Worm (Caenorhabditis elegans) whole organism, L2 larva: ENCODE results near the gene C48D5.3.

Experiments used
- C34F6.9 ChIP-seq: fragments of 150-350 bp; optimal IDR thresholded peaks from 2 replicates; lab custom pipeline; 2014; ENCODE audit warnings: missing biosample characterization, missing genetic modification characterization
- F13H6.1 ChIP-seq: sonication (generic microtip); optimal IDR thresholded peaks from 2 replicates; lab custom pipeline; 2016; ENCODE audit warnings: missing genetic modification characterization, missing compliant biosample characterization
- R02D3.7 ChIP-seq: fragments of 150-350 bp; optimal IDR thresholded peaks from 2 replicates; lab custom pipeline; 2014; ENCODE audit warnings: missing biosample characterization, missing genetic modification characterization
- Y55F3AM.14 ChIP-seq: fragments of 200-800 bp; sonication (Bioruptor generic); optimal IDR thresholded peaks from 2 replicates; lab custom pipeline; 2018; ENCODE audit warnings: mild to moderate bottlenecking, missing genetic modification characterization, missing compliant biosample characterization
- ZK546.5 ChIP-seq: sonication (generic microtip); optimal IDR thresholded peaks from 2 replicates; lab custom pipeline; 2017; ENCODE audit warnings: missing biosample characterization, missing genetic modification characterization
- alr-1 ChIP-seq: fragments of 150-350 bp; optimal IDR thresholded peaks from 2 replicates; lab custom pipeline; 2014; ENCODE audit warnings: missing biosample characterization, missing genetic modification characterization
- ama-1 ChIP-seq: fragments of 150-350 bp; optimal IDR thresholded peaks from 2 replicates; lab custom pipeline; 2018; ENCODE audit warnings: inconsistent platforms
- blmp-1 ChIP-seq: sonication (generic microtip); optimal IDR thresholded peaks from 2 replicates; lab custom pipeline; 2017; ENCODE audit warnings: missing genetic modification characterization, mild to moderate bottlenecking, missing compliant biosample characterization, antibody characterized with exemption, moderate library complexity; ENCODE audit not compliant: insufficient read depth
- crh-2 ChIP-seq: sonication (generic microtip); optimal IDR thresholded peaks from 2 replicates; lab custom pipeline; 2017; ENCODE audit warnings: missing biosample characterization, missing genetic modification characterization
- dmd-4 ChIP-seq: sonication (generic microtip); optimal IDR thresholded peaks from 2 replicates; lab custom pipeline; 2017; ENCODE audit warnings: missing biosample characterization, missing genetic modification characterization
- egl-27 ChIP-seq: sonication (generic microtip); optimal IDR thresholded peaks from 3 replicates; lab custom pipeline; 2017; ENCODE audit warnings: missing biosample characterization, missing genetic modification reagents, missing genetic modification characterization
- elt-3 ChIP-seq: sonication (generic microtip); optimal IDR thresholded peaks from 2 replicates; lab custom pipeline; 2017; ENCODE audit warnings: missing biosample characterization, missing genetic modification characterization
- fos-1 ChIP-seq: fragments of 150-350 bp; optimal IDR thresholded peaks from 2 replicates; lab custom pipeline; 2014; ENCODE audit warnings: missing biosample characterization, missing genetic modification characterization
- lin-11 ChIP-seq: fragments of 150-350 bp; sonication (generic microtip); optimal IDR thresholded peaks from 2 replicates; lab custom pipeline; 2014; ENCODE audit warnings: missing biosample characterization, missing genetic modification characterization, inconsistent platforms, mixed read lengths
- lin-13 ChIP-seq: fragments of 150-350 bp; optimal IDR thresholded peaks from 2 replicates; lab custom pipeline; 2014; ENCODE audit warnings: missing biosample characterization, missing genetic modification reagents, missing genetic modification characterization
- lin-39 ChIP-seq: fragments of 150-350 bp; optimal IDR thresholded peaks from 2 replicates; lab custom pipeline; 2014; ENCODE audit warnings: missing biosample characterization, missing genetic modification reagents, missing genetic modification characterization
- mab-5 ChIP-seq: fragments of 150-350 bp; optimal IDR thresholded peaks from 2 replicates; lab custom pipeline; 2014; ENCODE audit warnings: missing biosample characterization, missing genetic modification characterization
- mdl-1 ChIP-seq, 2 experiments: fragments of 150-350 bp in 1 of 2; sonication (generic microtip) in 1 of 2; optimal IDR thresholded peaks; 2 replicates each; lab custom pipeline; 2017; ENCODE audit warnings: missing biosample characterization in 2 of 2, missing genetic modification characterization in 2 of 2
- nhr-10 ChIP-seq: sonication (generic microtip); optimal IDR thresholded peaks from 2 replicates; lab custom pipeline; 2017; ENCODE audit warnings: missing biosample characterization, missing genetic modification characterization
- nhr-129 ChIP-seq: fragments of 150-350 bp; optimal IDR thresholded peaks from 2 replicates; lab custom pipeline; 2014; ENCODE audit warnings: missing biosample characterization, missing genetic modification characterization
- nhr-23 ChIP-seq: fragments of 150-350 bp; optimal IDR thresholded peaks from 2 replicates; lab custom pipeline; 2014; ENCODE audit warnings: missing biosample characterization, missing genetic modification reagents, missing genetic modification characterization
- sem-4 ChIP-seq: fragments of 150-350 bp; optimal IDR thresholded peaks from 2 replicates; lab custom pipeline; 2014; ENCODE audit warnings: missing biosample characterization, missing genetic modification reagents, missing genetic modification characterization
- skn-1 ChIP-seq: sonication (generic microtip); optimal IDR thresholded peaks from 2 replicates; lab custom pipeline; 2017; ENCODE audit warnings: missing biosample characterization, missing genetic modification characterization
- sma-3 ChIP-seq: sonication (generic microtip); optimal IDR thresholded peaks from 2 replicates; lab custom pipeline; 2016; ENCODE audit warnings: missing genetic modification reagents, missing genetic modification characterization, missing compliant biosample characterization
- sma-9 ChIP-seq, 2 experiments: fragments of 150-350 bp in 1 of 2; sonication (generic microtip) in 1 of 2; optimal IDR thresholded peaks; 2 replicates each; lab custom pipeline; 2014 to 2016; ENCODE audit warnings: missing genetic modification characterization in 2 of 2, mild to moderate bottlenecking in 1 of 2, missing biosample characterization in 1 of 2, missing compliant biosample characterization in 1 of 2, missing genetic modification reagents in 1 of 2, moderate library complexity in 1 of 2
- snpc-4 ChIP-seq: fragments of 150-350 bp; optimal IDR thresholded peaks from 2 replicates; lab custom pipeline; 2014; ENCODE audit warnings: missing biosample characterization, missing genetic modification characterization
- unc-39 ChIP-seq: fragments of 150-350 bp; optimal IDR thresholded peaks from 2 replicates; lab custom pipeline; 2014; ENCODE audit warnings: missing biosample characterization, missing genetic modification characterization
- unc-55 ChIP-seq: fragments of 150-350 bp; sonication (generic microtip); optimal IDR thresholded peaks from 3 replicates; lab custom pipeline; 2014; ENCODE audit warnings: missing biosample characterization, missing genetic modification reagents, missing genetic modification characterization
- unc-62 ChIP-seq: fragments of 150-350 bp; optimal IDR thresholded peaks from 2 replicates; lab custom pipeline; 2014; ENCODE audit warnings: missing biosample characterization, missing genetic modification reagents, missing genetic modification characterization
- zag-1 ChIP-seq: fragments of 150-350 bp; optimal IDR thresholded peaks from 2 replicates; lab custom pipeline; 2014; ENCODE audit warnings: missing biosample characterization, missing genetic modification characterization
- ztf-1 ChIP-seq: fragments of 200-800 bp; sonication (Bioruptor generic); conservative IDR thresholded peaks from 2 replicates; pipeline ENCODE4 v1.3.6; 2022; ENCODE audit warnings: missing genetic modification characterization, missing compliant biosample characterization
- ztf-4 ChIP-seq: fragments of 150-350 bp; optimal IDR thresholded peaks from 2 replicates; lab custom pipeline; 2014; ENCODE audit warnings: missing biosample characterization, missing genetic modification characterization

C48D5.3 gene

DNA sequence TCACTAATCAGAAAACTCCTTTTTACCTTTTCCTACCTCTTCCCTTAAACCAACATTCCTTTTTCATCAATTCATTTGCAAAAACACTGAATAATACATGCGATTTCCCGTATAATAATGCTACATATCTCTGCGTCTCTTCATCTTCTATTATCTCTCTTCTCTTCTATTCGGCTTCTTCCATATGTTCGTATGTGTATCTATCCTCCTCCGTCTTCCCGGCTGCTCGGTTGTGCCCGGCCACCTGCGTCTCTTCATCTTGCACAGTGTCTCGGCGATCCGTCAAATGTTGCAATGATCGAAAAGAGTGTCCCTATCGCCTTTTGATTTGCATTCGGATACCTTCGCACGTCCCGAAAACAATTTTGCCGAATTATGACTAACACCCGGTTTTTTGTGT, 1.8 kb upstream of the C48D5.3 start:
- TF ChIP-seq mab-5 (tag; lab: Kevin White, UChicago) (no peak), unc-55 (GFP tag; lab: Kevin White, UChicago) (peak; percentile 59), elt-3 (no peak)
- TF ChIP-seq, all 48 proteins: peak for 1

DNA sequence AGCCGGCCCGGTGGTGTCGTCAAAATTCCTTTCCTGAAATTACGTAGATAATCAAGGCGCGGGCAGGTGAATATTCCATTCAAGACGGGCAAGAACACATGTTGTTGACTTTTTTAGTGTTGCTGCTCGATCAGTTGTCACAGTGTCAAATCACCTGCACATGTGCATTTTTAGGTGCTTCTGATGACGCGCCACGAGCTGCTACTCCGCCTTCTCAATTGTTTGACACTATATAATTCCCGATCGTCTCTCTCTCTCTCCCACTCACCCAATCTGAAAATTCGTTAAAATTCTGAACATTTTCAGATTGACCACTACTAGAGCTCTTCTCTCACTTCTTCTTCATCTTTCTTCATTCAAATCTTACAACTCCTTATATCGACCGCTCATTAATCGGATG, 8.3 kb downstream of the C48D5.3 start, which contains the start of gene nhr-6:
TSS of gene nhr-6 (plus strand) at position 301 of the 400 bp plus-strand sequence.
- TF ChIP-seq nhr-129 (tag; lab: Kevin White, UChicago): no peak
- no peak for TF ChIP-seq ztf-1 (GFP tag; lab: Robert Waterston, UW)
- TF ChIP-seq Y55F3AM.14 (GFP tag; lab: Kevin White, UChicago): no peak
- TF ChIP-seq alr-1 (tag; lab: Kevin White, UChicago): no peak
- no peak for TF ChIP-seq skn-1

DNA sequence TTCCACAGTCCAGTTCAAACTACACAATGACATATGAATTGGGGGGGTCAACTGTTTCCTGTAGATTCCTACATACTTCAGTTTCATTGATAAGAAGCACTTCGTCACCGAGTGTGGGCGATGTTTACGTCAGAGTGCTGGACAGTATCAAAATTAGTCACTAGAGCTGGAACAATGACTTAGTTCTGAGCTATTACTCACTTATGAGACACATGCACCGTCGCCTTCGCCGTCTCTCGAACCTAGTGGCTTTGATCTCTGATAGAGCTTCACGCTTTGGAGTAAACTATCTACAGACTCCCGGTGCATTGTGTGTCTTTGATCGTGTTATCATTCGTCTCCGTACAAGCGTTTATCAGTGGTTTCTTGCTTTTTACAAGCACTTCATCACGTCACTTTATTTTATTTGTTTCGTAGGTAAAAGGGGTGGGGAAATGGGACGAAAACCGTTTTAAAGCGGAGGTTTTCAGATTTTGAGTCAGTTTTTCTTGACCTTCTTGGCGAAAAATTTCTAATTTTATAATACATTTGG, 10.1 kb downstream of the C48D5.3 start:
- TF ChIP-seq unc-39 (no peak), fos-1 (tag; lab: Kevin White, UChicago) (peak; percentile 75), mab-5 (tag; lab: Kevin White, UChicago) (no peak), F13H6.1 (peak; percentile 3), zag-1 (tag; lab: Kevin White, UChicago) (no peak), sma-9 (GFP tag; optimal IDR thresholded peaks at IDR 0.05; lab: Kevin White, UChicago) (peak; percentile 63), sma-9 (tag; optimal IDR thresholded peaks at IDR 0.05; lab: Kevin White, UChicago) (no peak), dmd-4 (tag; lab: Kevin White, UChicago) (no peak), alr-1 (tag; lab: Kevin White, UChicago) (no peak)

DNA sequence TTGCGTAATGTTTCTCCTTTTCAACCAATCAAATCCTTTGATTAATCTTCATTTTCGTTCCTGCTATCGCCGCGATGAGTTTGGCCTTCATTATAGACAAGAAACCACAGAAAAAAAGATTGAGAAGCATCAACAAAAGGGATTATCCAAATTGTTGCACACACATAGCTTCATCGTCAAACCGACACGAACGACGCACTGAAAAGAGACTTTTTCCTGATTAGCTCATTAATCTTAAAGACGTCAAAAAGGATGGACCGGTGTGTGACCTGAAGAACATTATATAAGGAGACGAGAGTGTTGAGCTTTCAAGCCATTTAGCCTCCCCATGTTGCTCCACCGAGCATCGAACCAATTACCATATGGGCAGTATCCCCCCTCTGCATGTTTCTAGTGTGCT, 11.8 kb downstream of the C48D5.3 start:
- no peak for TF ChIP-seq nhr-10 (tag; lab: Kevin White, UChicago)
- TF ChIP-seq lin-13: no peak
- TF ChIP-seq lin-39: no peak
- no peak for TF ChIP-seq R02D3.7
- no peak for TF ChIP-seq sma-3 (GFP tag; lab: Kevin White, UChicago)
- TF ChIP-seq nhr-23: no peak
- TF ChIP-seq sem-4 (tag; lab: Kevin White, UChicago): no peak
- TF ChIP-seq zag-1 (tag; lab: Kevin White, UChicago): no peak
- no peak for TF ChIP-seq ama-1 (lab: Kevin White, UChicago)
- TF ChIP-seq alr-1 (tag; lab: Kevin White, UChicago): no peak
- TF ChIP-seq ztf-4: no peak
- no peak for TF ChIP-seq nhr-129 (tag; lab: Kevin White, UChicago)
- no peak for TF ChIP-seq mdl-1 (tag; optimal IDR thresholded peaks at IDR 0.05; lab: Kevin White, UChicago)
- TF ChIP-seq ztf-1 (GFP tag; lab: Robert Waterston, UW): no peak
- no peak for TF ChIP-seq unc-55 (GFP tag; lab: Kevin White, UChicago)
- TF ChIP-seq blmp-1 (tag; lab: Kevin White, UChicago): no peak
- TF ChIP-seq ZK546.5: no peak
- no peak for TF ChIP-seq skn-1
- TF ChIP-seq Y55F3AM.14 (GFP tag; lab: Kevin White, UChicago): no peak

DNA sequence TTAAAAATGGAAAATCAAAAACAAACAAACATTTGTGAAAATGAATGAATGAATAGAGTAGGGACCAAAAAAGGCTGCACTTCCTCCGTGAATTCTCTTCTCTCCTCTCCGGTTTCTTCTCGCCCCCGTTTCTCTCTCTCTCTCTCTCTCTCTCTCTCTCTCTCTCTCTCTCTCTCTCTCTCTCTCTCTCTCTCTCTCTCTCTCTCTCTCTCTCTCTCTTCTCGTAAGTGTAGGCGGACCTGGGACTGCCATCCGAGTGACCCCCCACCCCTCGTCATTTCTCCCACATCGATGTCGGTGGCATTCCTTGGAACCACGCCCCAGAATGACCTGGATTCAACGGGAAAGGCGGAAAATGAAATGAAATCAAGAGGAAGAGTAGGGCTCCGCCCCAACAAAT, 14.8 kb downstream of the C48D5.3 start:
- TF ChIP-seq ZK546.5 (no peak), nhr-129 (tag; lab: Kevin White, UChicago) (no peak), F13H6.1 (no peak), nhr-23 (no peak), egl-27 (tag; lab: Kevin White, UChicago) (no peak), crh-2 (tag; lab: Kevin White, UChicago) (no peak), unc-62 (GFP tag; lab: Kevin White, UChicago) (no peak), snpc-4 (tag; lab: Kevin White, UChicago) (no peak), blmp-1 (tag; lab: Kevin White, UChicago) (no peak), lin-11 (tag; lab: Kevin White, UChicago) (no peak), skn-1 (no peak), C34F6.9 (tag; lab: Kevin White, UChicago) (no peak)
- TF ChIP-seq, all 48 proteins: peak for 0
